Fruit fly (Drosophila melanogaster) whole organism, prepupa: ENCODE data around the gene zf30C.

Experiments used
- CG11762 ChIP-seq: fragments of 200-800 bp; sonication (Bioruptor generic); optimal IDR thresholded peaks from 3 replicates; lab custom pipeline; 2016; ENCODE audit warnings: missing biosample characterization, missing genetic modification characterization; ENCODE audit not compliant: insufficient read depth
- CG16779 ChIP-seq: fragments of 200-800 bp; sonication (Bioruptor generic); optimal IDR thresholded peaks from 3 replicates; lab custom pipeline; 2017; ENCODE audit warnings: missing biosample characterization, mild to moderate bottlenecking, missing genetic modification characterization
- CG3919 ChIP-seq: fragments of 200-800 bp; sonication (Bioruptor generic); optimal IDR thresholded peaks from 3 replicates; lab custom pipeline; 2016; ENCODE audit warnings: missing biosample characterization, missing genetic modification characterization
- CG6276 ChIP-seq: fragments of 200-800 bp; sonication (Bioruptor generic); optimal IDR thresholded peaks from 2 replicates; lab custom pipeline; 2017; ENCODE audit warnings: missing biosample characterization, mild to moderate bottlenecking, missing genetic modification characterization
- CG8319 ChIP-seq: fragments of 200-800 bp; sonication (Bioruptor generic); optimal IDR thresholded peaks from 3 replicates; lab custom pipeline; 2016; ENCODE audit warnings: missing biosample characterization, missing genetic modification characterization
- acj6 ChIP-seq: fragments of 200-800 bp; sonication (Bioruptor generic); optimal IDR thresholded peaks from 3 replicates; lab custom pipeline; 2016; ENCODE audit warnings: missing biosample characterization, missing genetic modification characterization
- dac ChIP-seq: fragments of 200-800 bp; sonication (Bioruptor generic); optimal IDR thresholded peaks from 2 replicates; lab custom pipeline; 2017; ENCODE audit warnings: missing biosample characterization, mild to moderate bottlenecking, missing genetic modification characterization
- fd85E ChIP-seq: fragments of 200-800 bp; sonication (Bioruptor generic); optimal IDR thresholded peaks from 3 replicates; lab custom pipeline; 2016; ENCODE audit warnings: missing biosample characterization, missing genetic modification characterization
- fkh ChIP-seq: fragments of 200-800 bp; sonication (Bioruptor generic); optimal IDR thresholded peaks from 3 replicates; lab custom pipeline; 2017; ENCODE audit warnings: missing biosample characterization, mild to moderate bottlenecking, missing genetic modification characterization, moderate library complexity
- pdm3 ChIP-seq: fragments of 200-800 bp; sonication (Bioruptor generic); optimal IDR thresholded peaks from 3 replicates; lab custom pipeline; 2016; ENCODE audit warnings: missing biosample characterization, missing genetic modification characterization
- spab ChIP-seq: fragments of 200-800 bp; sonication (Bioruptor generic); optimal IDR thresholded peaks from 2 replicates; lab custom pipeline; 2017; ENCODE audit warnings: missing biosample characterization, mild to moderate bottlenecking, missing genetic modification characterization, missing genetic modification reagents
- ss ChIP-seq, 2 experiments: fragments of 200-800 bp; sonication (Bioruptor generic); optimal IDR thresholded peaks; 2 replicates in 1 of 2; 3 replicates in 1 of 2; lab custom pipeline; 2017 to 2018; ENCODE audit warnings: mild to moderate bottlenecking in 2 of 2, missing biosample characterization in 2 of 2, missing genetic modification characterization in 2 of 2, moderate library complexity in 1 of 2
- vri ChIP-seq: fragments of 200-800 bp; sonication (Bioruptor generic); optimal IDR thresholded peaks from 3 replicates; lab custom pipeline; 2016; ENCODE audit warnings: missing biosample characterization, mild to moderate bottlenecking, missing genetic modification characterization

DNA sequence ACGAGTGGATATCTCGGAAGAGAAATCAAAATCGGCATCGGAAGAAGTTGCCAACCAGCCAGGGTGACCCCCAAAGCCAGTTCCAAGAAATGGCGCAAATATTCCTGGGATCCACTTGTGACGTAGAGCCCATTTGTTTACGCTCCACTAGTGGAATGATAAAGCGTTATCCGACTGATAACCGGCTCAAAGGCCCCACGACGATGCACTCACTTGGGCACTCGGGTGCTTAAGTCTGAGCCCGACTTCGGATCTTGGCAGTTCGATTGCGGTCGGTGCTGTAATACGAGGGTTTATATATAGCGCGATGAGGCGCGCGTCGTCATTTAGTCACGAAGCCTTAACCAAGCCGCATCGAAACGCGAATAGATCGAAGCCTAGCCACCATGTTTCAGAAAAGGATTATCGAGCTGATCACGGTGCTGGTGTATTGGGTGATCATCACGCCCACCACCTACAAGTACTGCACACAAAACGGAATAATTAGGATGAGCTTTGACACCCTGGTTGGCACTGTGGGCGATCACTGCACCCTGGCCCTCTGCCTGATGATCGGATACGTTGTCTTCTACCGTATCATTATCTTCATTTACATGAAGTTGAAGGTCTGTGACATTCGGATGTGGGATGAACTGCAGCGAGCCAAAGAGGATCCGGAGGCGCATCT lies 28.4 kb upstream of the zf30C start, which contains the start of gene CG13116:
- TF ChIP-seq fd85E (no peak), vri (GFP tag; lab: Kevin White, UChicago) (no peak), spab (GFP tag; lab: Kevin White, UChicago) (no peak), acj6 (no peak), CG16779 (tag; lab: Kevin White, UChicago) (no peak), ss (GFP tag; optimal IDR thresholded peaks at IDR 0.05; lab: Kevin White, UChicago) (peak in 1 of 2 experiments; percentile 3), dac (GFP tag; lab: Kevin White, UChicago) (no peak), CG6276 (GFP tag; lab: Kevin White, UChicago) (no peak), CG11762 (GFP tag; lab: Kevin White, UChicago) (no peak), fkh (GFP tag; lab: Kevin White, UChicago) (no peak), CG3919 (GFP tag; lab: Kevin White, UChicago) (no peak), pdm3 (no peak), CG8319 (no peak)
